Fruit fly (Drosophila melanogaster): Measurements from ENCODE around the gene CG6793.

- no peak for TF ChIP-seq CG14441 (GFP tag; IDR thresholded peaks at IDR 0.05)
- no peak for TF ChIP-seq CG15073 (GFP tag; optimal IDR thresholded peaks at IDR 0.05)
- TF ChIP-seq Lhr (GFP tag; optimal IDR thresholded peaks at IDR 0.05): no peak
- TF ChIP-seq D (optimal IDR thresholded peaks at IDR 0.05): no peak
- TF ChIP-seq D (GFP tag; optimal IDR thresholded peaks at IDR 0.05): no peak
Measured at dm6 chr3L:12032257-12032656, 9.9 kb upstream of the CG6793 start, which contains the start of gene CG43993.
